Worm (Caenorhabditis elegans) whole organism, late embryonic: ENCODE data around the gene daf-36.

ENCODE experiments used
- ceh-19 ChIP-seq: fragments of 200-800 bp; sonication (Bioruptor generic); optimal IDR thresholded peaks from 2 replicates; lab custom pipeline; 2018; ENCODE audit warnings: mild to moderate bottlenecking, missing genetic modification characterization, missing compliant biosample characterization
- hlh-13 ChIP-seq: fragments of 200-800 bp; sonication (Bioruptor generic); optimal IDR thresholded peaks from 2 replicates; lab custom pipeline; 2018; ENCODE audit warnings: mild to moderate bottlenecking, missing genetic modification characterization, missing compliant biosample characterization
- nhr-11 ChIP-seq: fragments of 150-350 bp; optimal IDR thresholded peaks from 2 replicates; lab custom pipeline; 2014; ENCODE audit warnings: missing biosample characterization, missing genetic modification characterization
- unc-55 ChIP-seq: sonication (generic microtip); optimal IDR thresholded peaks from 2 replicates; lab custom pipeline; 2017; ENCODE audit warnings: missing biosample characterization, missing genetic modification reagents, missing genetic modification characterization
- zip-5 ChIP-seq: sonication (generic microtip); optimal IDR thresholded peaks from 2 replicates; lab custom pipeline; 2016; ENCODE audit warnings: missing genetic modification characterization, missing compliant biosample characterization

DNA sequence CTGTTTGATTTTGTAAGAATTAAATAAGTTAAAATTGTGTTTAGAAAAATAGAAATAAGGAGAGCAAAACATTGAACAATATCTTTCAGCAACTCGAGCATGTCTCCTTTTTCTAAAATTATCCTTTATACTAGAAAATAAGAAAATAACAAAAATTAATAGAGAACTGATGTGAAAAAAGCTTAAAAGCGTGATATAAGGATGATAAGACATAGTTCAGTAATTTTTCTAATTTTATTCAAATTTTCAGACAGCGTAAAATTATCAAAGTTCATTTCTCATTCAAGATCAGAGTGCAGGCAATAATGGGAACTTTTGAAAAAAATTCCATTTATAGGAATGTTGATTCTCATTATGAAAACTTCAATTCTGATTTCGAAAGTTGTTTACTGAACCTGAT lies 7.8 kb upstream of the daf-36 start, which contains the start of gene str-182:
- TF ChIP-seq nhr-11 (tag; lab: Kevin White, UChicago), result no peak
- no peak for TF ChIP-seq zip-5
- no peak for TF ChIP-seq unc-55
- no peak for TF ChIP-seq hlh-13 (GFP tag; lab: Kevin White, UChicago)
- TF ChIP-seq ceh-19, result no peak
